Fruit fly (Drosophila melanogaster): Measurements from ENCODE around the gene CG17687.

Gene CG17687

DNA sequence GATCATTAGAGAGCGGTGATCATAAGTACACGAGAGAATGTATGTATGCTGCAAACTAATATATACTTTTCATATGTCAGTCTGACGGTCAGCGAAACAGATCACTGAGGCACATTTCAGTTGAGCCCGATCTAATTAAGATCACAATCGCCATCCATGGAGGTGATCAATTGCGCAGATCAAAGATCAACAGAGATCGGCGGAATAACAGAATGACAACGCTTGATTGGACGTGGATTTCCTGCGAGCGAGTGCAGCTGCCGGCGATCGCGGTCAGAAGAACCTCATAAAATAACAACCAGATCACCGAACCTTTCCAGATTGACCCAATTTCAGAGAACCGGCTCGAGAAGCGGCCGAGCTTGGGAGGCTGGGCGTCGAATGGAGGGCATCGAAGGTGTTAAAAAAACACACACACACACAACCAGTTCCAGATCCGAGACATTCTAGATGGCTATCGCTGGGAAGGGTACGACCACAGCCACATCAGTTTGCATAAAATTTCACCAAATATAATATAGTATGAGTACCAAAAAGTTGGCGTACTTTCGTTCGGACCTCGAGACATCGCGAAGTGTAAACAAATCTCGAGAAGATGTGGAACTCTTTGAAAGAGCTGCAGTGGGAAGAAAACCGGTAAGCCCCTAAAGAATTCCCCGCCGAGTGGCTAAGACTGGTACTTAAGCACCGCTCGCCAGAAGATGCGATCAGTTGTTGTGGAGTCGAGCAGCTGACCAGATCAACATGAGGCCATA, 33.4 kb downstream of the CG17687 start, which contains the start of gene ImpL1:
Gene ImpL1, plus strand, starts transcription at position 705 of the 755 bp plus-strand sequence.
- TF ChIP-seq Sp1 (GFP tag; optimal IDR thresholded peaks at IDR 0.05) (no peak), sage (GFP tag; optimal IDR thresholded peaks at IDR 0.05) (no peak), ey (GFP tag; optimal IDR thresholded peaks at IDR 0.05) (no peak), GATAd (GFP tag; optimal IDR thresholded peaks at IDR 0.05) (no peak), dmrt93B (GFP tag; optimal IDR thresholded peaks at IDR 0.05) (no peak)

DNA sequence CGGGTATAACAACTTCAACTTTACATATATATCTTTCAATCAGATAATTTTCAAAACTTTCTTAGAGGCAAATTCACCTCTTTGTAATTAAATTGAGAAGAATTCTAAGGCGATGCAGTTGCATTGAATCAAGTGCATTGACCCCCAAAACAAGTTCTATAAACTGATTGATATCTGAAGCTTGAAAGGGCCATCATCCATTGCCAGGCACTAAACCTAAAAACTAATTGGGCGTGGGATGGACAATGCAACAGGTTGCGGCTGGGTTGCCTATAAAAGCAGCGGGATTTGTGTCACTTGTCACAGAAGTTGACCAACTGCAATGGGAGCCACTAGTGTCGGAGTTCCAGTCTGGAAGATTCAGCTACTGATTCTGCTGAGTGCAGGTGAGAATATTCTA, 35.7 kb downstream of the CG17687 start, which contains the start of gene CG14110:
Gene CG14110, plus strand, starts transcription at position 301 of the 400 bp plus-strand sequence.
- no peak for TF ChIP-seq Rel (GFP tag; optimal IDR thresholded peaks at IDR 0.05)
- TF ChIP-seq Rel (tag; optimal IDR thresholded peaks at IDR 0.05), result no peak
- TF ChIP-seq tai (GFP tag; optimal IDR thresholded peaks at IDR 0.05), result no peak
- TF ChIP-seq sv (GFP tag; optimal IDR thresholded peaks at IDR 0.05), result no peak
- no peak for TF ChIP-seq Hr83 (GFP tag; optimal IDR thresholded peaks at IDR 0.05; ENCODE audit: poor library complexity, severe bottlenecking)
- TF ChIP-seq OdsH (GFP tag; optimal IDR thresholded peaks at IDR 0.05), result no peak
- no peak for TF ChIP-seq N (GFP tag; optimal IDR thresholded peaks at IDR 0.05)
- TF ChIP-seq Jra (GFP tag; optimal IDR thresholded peaks at IDR 0.05), result no peak
- no peak for TF ChIP-seq Myc (optimal IDR thresholded peaks at IDR 0.05)
- TF ChIP-seq dsf (GFP tag; optimal IDR thresholded peaks at IDR 0.05; ENCODE audit: borderline replicate concordance), result no peak
- TF ChIP-seq woc (GFP tag; optimal IDR thresholded peaks at IDR 0.05), result no peak

DNA sequence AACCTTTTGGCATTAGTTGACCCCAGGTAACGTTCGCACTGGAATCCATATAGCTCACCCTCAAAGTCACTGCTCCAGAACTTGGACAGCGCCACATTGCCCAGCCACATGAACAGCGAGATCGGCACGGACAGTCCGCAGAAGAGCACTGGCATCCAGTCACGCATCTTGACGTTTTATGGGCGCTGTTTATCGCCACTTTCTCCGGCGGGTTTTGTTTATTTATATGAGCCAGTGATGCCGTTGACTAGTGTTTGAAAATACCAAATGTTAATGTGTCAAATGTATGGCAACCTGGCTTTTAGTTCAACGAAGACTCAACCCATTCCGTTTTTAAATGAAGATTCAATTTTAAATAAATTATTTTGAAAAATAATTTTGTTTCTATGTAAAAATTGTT, 38.8 kb downstream of the CG17687 start, which contains the start of gene CG10171:
Gene CG10171, minus strand, starts transcription at position 300 of the 400 bp plus-strand sequence.
- no peak for TF ChIP-seq Hr78 (GFP tag; optimal IDR thresholded peaks at IDR 0.05)
- peak; percentile 20 for TF ChIP-seq Myc (optimal IDR thresholded peaks at IDR 0.05)

DNA sequence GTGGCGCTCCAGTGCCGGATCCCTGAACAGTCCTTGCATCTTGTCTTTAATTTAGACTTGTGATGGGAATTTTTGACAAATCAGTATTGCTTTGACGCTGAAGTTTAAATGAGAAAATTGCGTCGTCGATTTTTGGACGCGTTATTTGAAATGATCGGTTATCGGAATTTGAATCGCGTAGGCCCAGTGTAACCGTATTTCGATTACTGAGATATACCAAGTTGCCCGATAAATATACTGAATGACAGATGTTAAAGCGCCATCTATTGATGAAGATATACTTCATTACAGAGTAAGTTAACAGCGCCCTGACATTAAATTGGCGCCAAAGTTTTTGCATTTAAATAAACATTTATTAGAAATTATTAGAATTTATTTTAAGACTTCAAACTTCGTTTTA, 41.0 kb downstream of the CG17687 start, which contains the start of gene Poc1:
Gene Poc1, minus strand, starts transcription at position 173 of the 400 bp plus-strand sequence.
- TF ChIP-seq woc (GFP tag; optimal IDR thresholded peaks at IDR 0.05), result no peak
- TF ChIP-seq pan (optimal IDR thresholded peaks at IDR 0.05), result no peak
- TF ChIP-seq brk (GFP tag; optimal IDR thresholded peaks at IDR 0.05), result no peak
- no peak for TF ChIP-seq Jra (GFP tag; optimal IDR thresholded peaks at IDR 0.05)
- TF ChIP-seq HLH106 (tag; optimal IDR thresholded peaks at IDR 0.05), result no peak

dm6 chr3L:13393538-13393937, 44.7 kb downstream of the CG17687 start:
- no peak for TF ChIP-seq brk (GFP tag; optimal IDR thresholded peaks at IDR 0.05)
- peak in 1 of 2 experiments; percentile 20 for TF ChIP-seq foxo (GFP tag; optimal IDR thresholded peaks at IDR 0.05)
- no peak for TF ChIP-seq lola (GFP tag; optimal IDR thresholded peaks at IDR 0.05)
- TF ChIP-seq CG32264 (GFP tag; optimal IDR thresholded peaks at IDR 0.05), result no peak
- TF ChIP-seq HLH106 (tag; optimal IDR thresholded peaks at IDR 0.05), result peak; percentile 23
- no peak for TF ChIP-seq fru (GFP tag; optimal IDR thresholded peaks at IDR 0.05)
- TF ChIP-seq dl (GFP tag; optimal IDR thresholded peaks at IDR 0.05; ENCODE audit: insufficient read depth in 1 of 2, partially characterized antibody in 2 of 2), result no peak
- TF ChIP-seq OdsH (GFP tag; optimal IDR thresholded peaks at IDR 0.05), result peak; percentile 22
- no peak for TF ChIP-seq pan (optimal IDR thresholded peaks at IDR 0.05)
- TF ChIP-seq N (GFP tag; optimal IDR thresholded peaks at IDR 0.05), result no peak
- TF ChIP-seq Jra (GFP tag; optimal IDR thresholded peaks at IDR 0.05), result no peak

DNA sequence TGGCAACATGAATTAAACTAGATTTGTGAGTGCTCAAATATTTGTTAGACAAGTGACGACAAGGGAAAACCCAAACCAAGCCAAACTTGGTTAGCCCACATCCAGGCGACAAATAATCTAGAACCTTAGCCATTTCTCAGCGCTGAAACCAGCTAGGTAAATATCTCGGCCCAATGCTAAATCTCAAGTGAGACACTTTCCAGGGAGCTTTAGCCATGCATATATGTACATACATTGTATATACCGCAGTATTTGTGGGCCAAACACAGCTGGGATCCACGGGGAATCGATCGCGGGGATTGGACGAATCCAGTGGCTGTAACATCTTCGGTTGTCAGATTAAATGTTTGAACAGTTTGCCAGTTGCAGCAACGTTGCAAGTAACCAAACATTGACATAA, 48.8 kb downstream of the CG17687 start:
- TF ChIP-seq HLH106 (tag; optimal IDR thresholded peaks at IDR 0.05) (no peak), Hnf4 (GFP tag; optimal IDR thresholded peaks at IDR 0.05) (no peak), ey (GFP tag; optimal IDR thresholded peaks at IDR 0.05) (no peak), CG9705 (GFP tag; optimal IDR thresholded peaks at IDR 0.05) (no peak), brk (GFP tag; optimal IDR thresholded peaks at IDR 0.05) (no peak), Rel (GFP tag; optimal IDR thresholded peaks at IDR 0.05) (no peak), Rel (tag; optimal IDR thresholded peaks at IDR 0.05) (no peak), usp (GFP tag; optimal IDR thresholded peaks at IDR 0.05) (no peak), dsf (GFP tag; optimal IDR thresholded peaks at IDR 0.05; ENCODE audit: borderline replicate concordance) (no peak), sage (GFP tag; optimal IDR thresholded peaks at IDR 0.05) (no peak), dl (GFP tag; optimal IDR thresholded peaks at IDR 0.05; ENCODE audit: insufficient read depth in 1 of 2, partially characterized antibody in 2 of 2) (no peak), Sp1 (GFP tag; optimal IDR thresholded peaks at IDR 0.05) (no peak)
